Worm (Caenorhabditis elegans) whole organism, L4 larva: ENCODE data around the gene ttr-59.

Source experiments
- R02D3.7 ChIP-seq: fragments of 150-350 bp; sonication (generic microtip); optimal IDR thresholded peaks from 3 replicates; lab custom pipeline; 2014; ENCODE audit warnings: missing biosample characterization, missing genetic modification characterization
- ZK546.5 ChIP-seq, 2 experiments: sonication (generic microtip); optimal IDR thresholded peaks; 2 replicates each; lab custom pipeline; 2017; ENCODE audit warnings: missing biosample characterization in 2 of 2, missing genetic modification characterization in 2 of 2
- aly-2 ChIP-seq: sonication (generic microtip); optimal IDR thresholded peaks from 2 replicates; lab custom pipeline; 2018; ENCODE audit warnings: missing biosample characterization, missing genetic modification characterization
- ama-1 ChIP-seq: fragments of 150-350 bp; optimal IDR thresholded peaks from 2 replicates; lab custom pipeline; 2014; ENCODE audit warnings: inconsistent platforms, mixed read lengths
- lin-15B ChIP-seq: fragments of 150-350 bp; sonication (generic microtip); optimal IDR thresholded peaks from 3 replicates; lab custom pipeline; 2014; ENCODE audit warnings: missing biosample characterization, missing genetic modification characterization
- nhr-237 ChIP-seq: sonication (generic microtip); optimal IDR thresholded peaks from 2 replicates; lab custom pipeline; 2017; ENCODE audit warnings: missing biosample characterization, missing genetic modification characterization
- snpc-4 ChIP-seq: fragments of 150-350 bp; optimal IDR thresholded peaks from 2 replicates; lab custom pipeline; 2014; ENCODE audit warnings: missing biosample characterization, missing genetic modification characterization

DNA sequence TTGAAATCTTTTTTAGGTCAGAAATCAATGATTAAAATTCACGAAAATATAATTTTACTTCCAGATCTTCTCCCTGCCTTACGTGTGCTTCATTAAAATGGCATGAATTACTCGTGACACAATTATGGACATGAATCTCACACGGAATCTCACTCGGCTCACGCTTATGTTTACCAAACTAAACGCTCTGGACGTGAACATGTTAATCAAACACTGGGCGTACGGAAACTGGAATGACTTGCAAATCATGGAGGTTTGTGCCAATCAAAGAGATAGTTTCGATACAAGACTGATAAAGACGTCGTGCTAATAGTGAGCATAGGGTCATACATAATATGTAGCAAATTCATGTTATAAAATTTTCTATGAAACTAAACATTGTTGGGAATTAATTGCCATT, 15.1 kb upstream of the ttr-59 start:
- TF ChIP-seq snpc-4 (tag; lab: Kevin White, UChicago), result no peak
- TF ChIP-seq aly-2, result no peak
- no peak for TF ChIP-seq ama-1 (lab: Kevin White, UChicago)
- TF ChIP-seq ZK546.5 (tag; optimal IDR thresholded peaks at IDR 0.05; lab: Kevin White, UChicago), result no peak
- no peak for TF ChIP-seq nhr-237 (tag; lab: Kevin White, UChicago)
- TF ChIP-seq R02D3.7 (tag; lab: Kevin White, UChicago), result no peak
- no peak for TF ChIP-seq lin-15B (tag; lab: Kevin White, UChicago)
